Fruit fly (Drosophila melanogaster) whole organism, embryonic: Measurements from ENCODE around the gene RabGGTa.

Source experiments
- Adf1 ChIP-seq: fragments of 200-800 bp; sonication (Bioruptor generic); IDR thresholded peaks from 2 replicates; pipeline ENCODE4 v1.3.6; 2022; ENCODE audit warnings: missing biosample characterization, missing genetic modification characterization
- Antp ChIP-seq: fragments of 200-800 bp; sonication (Bioruptor generic); optimal IDR thresholded peaks from 3 replicates; lab custom pipeline; 2016; ENCODE audit warnings: missing biosample characterization, missing genetic modification characterization
- Asciz ChIP-seq: fragments of 200-800 bp; sonication (Bioruptor generic); optimal IDR thresholded peaks from 2 replicates; lab custom pipeline; 2017; ENCODE audit warnings: missing biosample characterization, mild to moderate bottlenecking, missing genetic modification characterization, missing genetic modification reagents
- Atf3 ChIP-seq: fragments of 200-800 bp; sonication (Bioruptor generic); optimal IDR thresholded peaks from 3 replicates; lab custom pipeline; 2016; ENCODE audit warnings: missing biosample characterization, missing genetic modification characterization
- CG10565 ChIP-seq: fragments of 200-800 bp; sonication (Bioruptor generic); optimal IDR thresholded peaks from 3 replicates; lab custom pipeline; 2016; ENCODE audit warnings: missing biosample characterization, mild to moderate bottlenecking, missing genetic modification characterization
- CG11696 ChIP-seq: fragments of 200-800 bp; sonication (Bioruptor generic); IDR thresholded peaks from 2 replicates; pipeline ENCODE4 v1.3.6; 2022; ENCODE audit warnings: missing biosample characterization, missing genetic modification characterization
- CG13624 ChIP-seq: fragments of 200-800 bp; sonication (Bioruptor generic); optimal IDR thresholded peaks from 2 replicates; lab custom pipeline; 2016; ENCODE audit warnings: missing biosample characterization, missing genetic modification characterization
- CG14860 ChIP-seq: fragments of 200-800 bp; sonication (Bioruptor generic); IDR thresholded peaks from 3 replicates; pipeline ENCODE4 v1.3.6; 2022; ENCODE audit warnings: missing biosample characterization, missing genetic modification characterization; ENCODE audit not compliant: partially characterized antibody
- CG15601 ChIP-seq: fragments of 200-800 bp; sonication (Bioruptor generic); optimal IDR thresholded peaks from 3 replicates; lab custom pipeline; 2019; ENCODE audit warnings: missing biosample characterization, mild to moderate bottlenecking, missing genetic modification characterization, moderate library complexity
- CG1603 ChIP-seq: fragments of 200-800 bp; sonication (Bioruptor generic); optimal IDR thresholded peaks from 2 replicates; lab custom pipeline; 2019; ENCODE audit warnings: missing biosample characterization, mild to moderate bottlenecking, missing genetic modification characterization, moderate library complexity
- CG17802 ChIP-seq: fragments of 200-800 bp; sonication (Bioruptor generic); optimal IDR thresholded peaks from 2 replicates; lab custom pipeline; 2018; ENCODE audit warnings: missing biosample characterization, mild to moderate bottlenecking, missing genetic modification characterization, moderate library complexity
- CG2875 ChIP-seq: fragments of 200-800 bp; sonication (Bioruptor generic); optimal IDR thresholded peaks from 2 replicates; lab custom pipeline; 2017; ENCODE audit warnings: missing biosample characterization, mild to moderate bottlenecking, missing genetic modification characterization, missing genetic modification reagents
- CG2889 ChIP-seq: fragments of 200-800 bp; sonication (Bioruptor generic); IDR thresholded peaks from 3 replicates; pipeline ENCODE4 v1.3.6; 2022; ENCODE audit warnings: missing biosample characterization, missing genetic modification characterization
- CG5245 ChIP-seq: fragments of 200-800 bp; sonication (Bioruptor generic); optimal IDR thresholded peaks from 3 replicates; lab custom pipeline; 2016; ENCODE audit warnings: missing biosample characterization, missing genetic modification characterization
- CG6254 ChIP-seq: fragments of 200-800 bp; sonication (Bioruptor generic); optimal IDR thresholded peaks from 3 replicates; lab custom pipeline; 2017; ENCODE audit warnings: mild to moderate bottlenecking, missing biosample characterization, missing genetic modification reagents, missing genetic modification characterization
- CG7786 ChIP-seq: fragments of 200-800 bp; sonication (Bioruptor generic); optimal IDR thresholded peaks from 2 replicates; lab custom pipeline; 2016; ENCODE audit warnings: missing biosample characterization, missing genetic modification characterization
- CG7963 ChIP-seq: fragments of 200-800 bp; sonication (Bioruptor generic); IDR thresholded peaks from 3 replicates; pipeline ENCODE4 v1.3.6; 2022; ENCODE audit warnings: missing biosample characterization, missing genetic modification characterization; ENCODE audit not compliant: partially characterized antibody
- CG8388 ChIP-seq: fragments of 200-800 bp; sonication (Bioruptor generic); optimal IDR thresholded peaks from 2 replicates; lab custom pipeline; 2019; ENCODE audit warnings: missing biosample characterization, mild to moderate bottlenecking, missing genetic modification characterization, moderate library complexity
- CG8765 ChIP-seq: fragments of 200-800 bp; sonication (Bioruptor generic); IDR thresholded peaks from 2 replicates; pipeline ENCODE4 v1.3.6; 2022; ENCODE audit warnings: missing biosample characterization, missing genetic modification characterization
- CG8924 ChIP-seq: fragments of 200-800 bp; optimal IDR thresholded peaks from 3 replicates; lab custom pipeline; 2019; ENCODE audit warnings: missing biosample characterization, mild to moderate bottlenecking, missing genetic modification characterization, moderate library complexity
- Camta ChIP-seq: fragments of 200-800 bp; sonication (Bioruptor generic); optimal IDR thresholded peaks from 2 replicates; lab custom pipeline; 2016; ENCODE audit warnings: missing biosample characterization, missing genetic modification characterization
- Doc2 ChIP-seq: fragments of 200-800 bp; sonication (Bioruptor generic); IDR thresholded peaks from 2 replicates; pipeline ENCODE4 v1.3.6; 2022; ENCODE audit warnings: missing biosample characterization, missing genetic modification characterization
- Eip74EF ChIP-seq, 2 experiments: fragments of 200-800 bp in 1 of 2; fragments of >200 bp in 1 of 2; sonication (Bioruptor generic) in 1 of 2; optimal IDR thresholded peaks; 2 replicates each; lab custom pipeline; 2017 to 2019; ENCODE audit warnings: missing biosample characterization in 2 of 2, missing genetic modification characterization in 2 of 2, mild to moderate bottlenecking in 1 of 2, moderate library complexity in 1 of 2
- Fer3 ChIP-seq: fragments of 200-800 bp; sonication (Bioruptor generic); optimal IDR thresholded peaks from 2 replicates; lab custom pipeline; 2018; ENCODE audit warnings: missing biosample characterization, mild to moderate bottlenecking, missing genetic modification characterization, moderate library complexity
- GATAe ChIP-seq: fragments of 200-800 bp; sonication (Bioruptor generic); conservative IDR thresholded peaks from 2 replicates; pipeline ENCODE4 v1.3.6; 2022; ENCODE audit warnings: missing biosample characterization, missing genetic modification characterization
- HLH54F ChIP-seq: fragments of 200-800 bp; sonication (Bioruptor generic); optimal IDR thresholded peaks from 3 replicates; lab custom pipeline; 2016; ENCODE audit warnings: missing biosample characterization, missing genetic modification characterization
- Hey ChIP-seq: fragments of 200-800 bp; sonication (Bioruptor generic); optimal IDR thresholded peaks from 3 replicates; lab custom pipeline; 2018; ENCODE audit warnings: missing biosample characterization, mild to moderate bottlenecking, missing genetic modification characterization
- Hmr ChIP-seq: fragments of 200-800 bp; sonication (Bioruptor generic); optimal IDR thresholded peaks from 3 replicates; lab custom pipeline; 2017; ENCODE audit warnings: mild to moderate bottlenecking, missing biosample characterization, missing genetic modification reagents, missing genetic modification characterization
- Lpt ChIP-seq: fragments of >200 bp; optimal IDR thresholded peaks from 2 replicates; lab custom pipeline; 2018; ENCODE audit warnings: missing biosample characterization, missing genetic modification characterization
- Max ChIP-seq: fragments of 200-800 bp; sonication (Bioruptor generic); optimal IDR thresholded peaks from 2 replicates; lab custom pipeline; 2016; ENCODE audit warnings: missing biosample characterization, mild to moderate bottlenecking, missing genetic modification characterization
- NK7.1 ChIP-seq: fragments of 200-800 bp; sonication (Bioruptor generic); optimal IDR thresholded peaks from 3 replicates; lab custom pipeline; 2016; ENCODE audit warnings: missing biosample characterization, missing genetic modification characterization
- Neu2 ChIP-seq: fragments of 200-800 bp; sonication (Bioruptor generic); optimal IDR thresholded peaks from 3 replicates; lab custom pipeline; 2016; ENCODE audit warnings: missing biosample characterization, missing genetic modification characterization, borderline replicate concordance
- Sin3A ChIP-seq: fragments of >200 bp; optimal IDR thresholded peaks from 2 replicates; lab custom pipeline; 2018
- Sox100B ChIP-seq: fragments of 200-800 bp; sonication (Bioruptor generic); optimal IDR thresholded peaks from 3 replicates; lab custom pipeline; 2018; ENCODE audit warnings: missing biosample characterization, mild to moderate bottlenecking, missing genetic modification characterization
- ac ChIP-seq: fragments of 200-800 bp; sonication (Bioruptor generic); optimal IDR thresholded peaks from 3 replicates; lab custom pipeline; 2017; ENCODE audit warnings: missing biosample characterization, mild to moderate bottlenecking, missing genetic modification characterization
- bbx ChIP-seq: fragments of 200-800 bp; sonication (Bioruptor generic); IDR thresholded peaks from 2 replicates; pipeline ENCODE4 v1.3.6; 2022; ENCODE audit warnings: missing biosample characterization, missing genetic modification characterization; ENCODE audit not compliant: partially characterized antibody
- bsh ChIP-seq, 2 experiments: fragments of 200-800 bp; sonication (Bioruptor generic); optimal IDR thresholded peaks; 2 replicates each; lab custom pipeline; 2017 to 2018; ENCODE audit warnings: mild to moderate bottlenecking in 2 of 2, missing biosample characterization in 2 of 2, missing genetic modification characterization in 2 of 2, moderate library complexity in 1 of 2
- btn ChIP-seq: fragments of 200-800 bp; sonication (Bioruptor generic); optimal IDR thresholded peaks from 2 replicates; lab custom pipeline; 2016; ENCODE audit warnings: missing biosample characterization, missing genetic modification characterization
- caup ChIP-seq: fragments of 200-800 bp; sonication (Bioruptor generic); optimal IDR thresholded peaks from 3 replicates; lab custom pipeline; 2017; ENCODE audit warnings: missing biosample characterization, mild to moderate bottlenecking, missing genetic modification characterization, moderate library complexity; ENCODE audit not compliant: severe bottlenecking
- da ChIP-seq: fragments of 200-800 bp; sonication (Bioruptor generic); optimal IDR thresholded peaks from 2 replicates; lab custom pipeline; 2016; ENCODE audit warnings: missing biosample characterization, missing genetic modification characterization
- dati ChIP-seq: fragments of 200-800 bp; sonication (Bioruptor generic); IDR thresholded peaks from 2 replicates; pipeline ENCODE4 v1.3.6; 2022; ENCODE audit warnings: missing biosample characterization, missing genetic modification characterization
- fd96Cb ChIP-seq: fragments of 200-800 bp; sonication (Bioruptor generic); optimal IDR thresholded peaks from 2 replicates; lab custom pipeline; 2018; ENCODE audit warnings: missing biosample characterization, mild to moderate bottlenecking, missing genetic modification characterization, moderate library complexity
- h ChIP-seq: fragments of >200 bp; optimal IDR thresholded peaks from 2 replicates; lab custom pipeline; 2017
- ham ChIP-seq: fragments of 200-800 bp; sonication (Bioruptor generic); IDR thresholded peaks from 2 replicates; pipeline ENCODE4 v1.3.6; 2022; ENCODE audit warnings: missing biosample characterization, missing genetic modification characterization
- nom ChIP-seq: fragments of 200-800 bp; sonication (Bioruptor generic); optimal IDR thresholded peaks from 2 replicates; lab custom pipeline; 2017; ENCODE audit warnings: missing biosample characterization, missing genetic modification characterization, mild to moderate bottlenecking, moderate library complexity, missing genetic modification reagents
- pfk ChIP-seq: fragments of 200-800 bp; sonication (Bioruptor generic); optimal IDR thresholded peaks from 2 replicates; lab custom pipeline; 2018; ENCODE audit warnings: missing biosample characterization, mild to moderate bottlenecking, missing genetic modification characterization, moderate library complexity
- pho ChIP-seq: fragments of 200-800 bp; sonication (Bioruptor generic); optimal IDR thresholded peaks from 2 replicates; lab custom pipeline; 2016; ENCODE audit warnings: missing biosample characterization, missing genetic modification characterization
- pum ChIP-seq: fragments of 200-800 bp; sonication (Bioruptor generic); optimal IDR thresholded peaks from 2 replicates; lab custom pipeline; 2016; ENCODE audit warnings: missing biosample characterization, missing genetic modification characterization
- scrt ChIP-seq: fragments of 200-800 bp; sonication (Bioruptor generic); optimal IDR thresholded peaks from 2 replicates; lab custom pipeline; 2018; ENCODE audit warnings: missing biosample characterization, mild to moderate bottlenecking, missing genetic modification characterization, moderate library complexity
- slp2 ChIP-seq: fragments of 200-800 bp; sonication (Bioruptor generic); optimal IDR thresholded peaks from 2 replicates; lab custom pipeline; 2016; ENCODE audit warnings: missing biosample characterization, missing genetic modification characterization

Gene RabGGTa

DNA sequence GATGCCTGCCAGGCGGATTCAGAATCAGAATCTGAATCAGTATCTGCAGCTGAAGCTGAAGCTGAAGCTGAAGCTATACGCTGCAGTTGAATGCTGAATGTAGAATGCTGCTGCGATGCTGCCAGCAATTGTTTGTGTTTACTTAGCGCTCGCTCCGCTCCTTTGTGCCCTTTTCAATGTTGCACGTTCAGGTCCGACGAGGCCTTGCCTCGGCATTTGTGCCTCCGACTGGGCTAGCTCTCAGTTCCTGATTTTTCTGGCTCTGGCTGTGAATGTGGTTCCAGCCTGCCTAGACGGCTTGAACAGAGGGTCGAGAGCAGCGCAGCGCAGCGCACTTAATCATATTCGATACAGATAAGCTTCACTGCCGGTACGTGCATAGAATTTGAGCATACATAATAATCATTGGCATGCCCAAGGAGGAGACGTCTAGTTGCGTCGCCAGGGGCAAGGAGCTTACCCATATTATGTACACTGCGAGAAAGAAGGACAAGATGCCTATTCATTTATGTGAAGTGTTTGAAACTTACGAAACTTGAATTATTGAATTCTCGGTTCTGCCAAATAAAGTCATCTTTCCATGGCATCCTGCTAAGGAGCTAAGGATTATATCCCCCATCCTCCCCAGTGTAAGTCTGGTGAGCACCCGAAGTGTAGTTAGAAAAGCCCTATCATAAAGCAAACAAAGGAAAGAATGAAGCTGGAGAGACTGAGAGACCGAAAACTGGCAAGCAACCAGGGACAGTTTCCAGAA lies 7.2 kb upstream of the RabGGTa start (continued):
- TF ChIP-seq pho (GFP tag; lab: Kevin White, UChicago), result no peak
- TF ChIP-seq slp2 (GFP tag; lab: Kevin White, UChicago), result no peak
- no peak for TF ChIP-seq CG11696
- TF ChIP-seq btn (GFP tag; lab: Kevin White, UChicago), result no peak
- TF ChIP-seq Atf3 (GFP tag; lab: Kevin White, UChicago), result no peak
- no peak for TF ChIP-seq CG2875
- TF ChIP-seq pum, result no peak
- TF ChIP-seq NK7.1 (GFP tag; lab: Kevin White, UChicago), result no peak
- TF ChIP-seq CG6254, result no peak
- no peak for TF ChIP-seq CG14860 (GFP tag; lab: Robert Waterston, UW)
- TF ChIP-seq CG10565, result no peak
- peak; percentile 17 for TF ChIP-seq CG8924
- no peak for TF ChIP-seq Neu2 (GFP tag; lab: Kevin White, UChicago)
- TF ChIP-seq Asciz (GFP tag; lab: Kevin White, UChicago), result no peak
- TF ChIP-seq HLH54F (GFP tag; lab: Kevin White, UChicago), result peak; percentile 6
- no peak for TF ChIP-seq Lpt
- TF ChIP-seq Antp (GFP tag; lab: Kevin White, UChicago), result peak; percentile 50
- TF ChIP-seq ac (GFP tag; lab: Kevin White, UChicago), result no peak
- no peak for TF ChIP-seq da
- TF ChIP-seq CG15601, result no peak
- TF ChIP-seq Sin3A (lab: Kevin White, UChicago), result no peak
- TF ChIP-seq Hmr (GFP tag; lab: Kevin White, UChicago), result peak; percentile 40
- no peak for TF ChIP-seq bbx
- no peak for TF ChIP-seq h
- no peak for TF ChIP-seq Camta
- no peak for TF ChIP-seq Adf1
- TF ChIP-seq Doc2 (GFP tag; lab: Robert Waterston, UW), result no peak
- TF ChIP-seq ham (GFP tag; lab: Robert Waterston, UW), result no peak
- no peak for TF ChIP-seq pfk (GFP tag; lab: Kevin White, UChicago)
- no peak for TF ChIP-seq caup
- peak; percentile 47 for TF ChIP-seq CG1603
- no peak for TF ChIP-seq CG13624
- no peak for TF ChIP-seq CG7786
- TF ChIP-seq Eip74EF (GFP tag; optimal IDR thresholded peaks at IDR 0.05; lab: Kevin White, UChicago), result no peak
- no peak for TF ChIP-seq CG8388 (GFP tag; lab: Kevin White, UChicago)
- no peak for TF ChIP-seq dati (GFP tag; lab: Robert Waterston, UW)
- peak; percentile 33 to 79 for TF ChIP-seq bsh (GFP tag; optimal IDR thresholded peaks at IDR 0.05; lab: Kevin White, UChicago)
- no peak for TF ChIP-seq CG7963 (GFP tag; lab: Robert Waterston, UW)
- no peak for TF ChIP-seq Fer3 (tag; lab: Kevin White, UChicago)
- TF ChIP-seq CG5245 (GFP tag; lab: Kevin White, UChicago), result no peak
- no peak for TF ChIP-seq GATAe (GFP tag; lab: Robert Waterston, UW)
- TF ChIP-seq CG8765 (GFP tag; lab: Robert Waterston, UW), result no peak
- no peak for TF ChIP-seq CG17802 (tag; lab: Kevin White, UChicago)
- TF ChIP-seq CG2889 (GFP tag; lab: Robert Waterston, UW), result no peak
- peak; percentile 11 for TF ChIP-seq Sox100B (GFP tag; lab: Kevin White, UChicago)
- no peak for TF ChIP-seq Max
- TF ChIP-seq nom (GFP tag; lab: Kevin White, UChicago), result peak; percentile 10
- TF ChIP-seq fd96Cb (tag; lab: Kevin White, UChicago), result peak; percentile 16
- TF ChIP-seq scrt (GFP tag; lab: Kevin White, UChicago), result peak; percentile 26
- no peak for TF ChIP-seq Hey (tag; lab: Kevin White, UChicago)
